Fruit fly (Drosophila melanogaster) whole organism, larva: ENCODE results near the gene CG3008.
A peak's percentile ranks its signal among the peaks of the same experiment; 100 is the strongest.

Source experiments
- noc ChIP-seq: fragments of 200-800 bp; sonication (Bioruptor generic); optimal IDR thresholded peaks from 3 replicates; lab custom pipeline; 2019; ENCODE audit warnings: missing biosample characterization, mild to moderate bottlenecking, missing genetic modification characterization, moderate library complexity

The CG3008 gene

dm6 chr2L:4882131-4883022 is 721 bp upstream of the CG3008 start:
- no peak for TF ChIP-seq noc (tag; lab: Kevin White, UChicago)

- no peak for TF ChIP-seq noc (tag; lab: Kevin White, UChicago)
Measured at dm6 chr2L:4886132-4886531, 3.0 kb downstream of the CG3008 start.

- no peak for TF ChIP-seq noc (tag; lab: Kevin White, UChicago)
Measured at dm6 chr2L:4886645-4887044, 3.5 kb downstream of the CG3008 start.

dm6 chr2L:4887382-4888219 is 4.5 kb downstream of the CG3008 start:
- peak; percentile 79 for TF ChIP-seq noc (tag; lab: Kevin White, UChicago)

dm6 chr2L:4888541-4888940 is 5.4 kb downstream of the CG3008 start:
- TF ChIP-seq noc (tag; lab: Kevin White, UChicago): no peak

dm6 chr2L:4889451-4890045 is 6.5 kb downstream of the CG3008 start, which contains the start of gene CG15625:
CG15625 (plus strand) TSS chr2L:4889995.
- no peak for TF ChIP-seq noc (tag; lab: Kevin White, UChicago)

dm6 chr2L:4891914-4892469 is 8.9 kb downstream of the CG3008 start, which contains the start of gene CG3036:
CG3036 (plus strand) TSS chr2L:4892112.
- no peak for TF ChIP-seq noc (tag; lab: Kevin White, UChicago)

dm6 chr2L:4893612-4894011 is 10.5 kb downstream of the CG3008 start:
- no peak for TF ChIP-seq noc (tag; lab: Kevin White, UChicago)

dm6 chr2L:4895902-4896301 is 12.8 kb downstream of the CG3008 start:
- no peak for TF ChIP-seq noc (tag; lab: Kevin White, UChicago)

dm6 chr2L:4896484-4897205 is 13.5 kb downstream of the CG3008 start:
- TF ChIP-seq noc (tag; lab: Kevin White, UChicago): peak; percentile 68

- TF ChIP-seq noc (tag; lab: Kevin White, UChicago): no peak
Measured at dm6 chr2L:4898165-4898564, 15.1 kb downstream of the CG3008 start.

- TF ChIP-seq noc (tag; lab: Kevin White, UChicago): peak; percentile 71
Measured at dm6 chr2L:4899599-4900559, 16.8 kb downstream of the CG3008 start.

- TF ChIP-seq noc (tag; lab: Kevin White, UChicago): no peak
Measured at dm6 chr2L:4903838-4904237, 20.7 kb downstream of the CG3008 start.
